Worm (Caenorhabditis elegans) whole organism, mixed stage, embryonic: Measurements from ENCODE around the gene ZC196.9.

Experiments used
- M03D4.4 ChIP-seq: sonication (generic microtip); optimal IDR thresholded peaks from 2 replicates; lab custom pipeline; 2017; ENCODE audit warnings: mild to moderate bottlenecking, missing genetic modification characterization, missing compliant biosample characterization
- bed-3 ChIP-seq: fragments of 200-800 bp; sonication (Bioruptor generic); optimal IDR thresholded peaks from 3 replicates; lab custom pipeline; 2018; ENCODE audit warnings: mild to moderate bottlenecking, missing genetic modification characterization, moderate library complexity, missing compliant biosample characterization
- blmp-1 ChIP-seq: fragments of 150-350 bp; optimal IDR thresholded peaks from 2 replicates; lab custom pipeline; 2014; ENCODE audit warnings: missing biosample characterization, missing genetic modification characterization
- ceh-39 ChIP-seq: fragments of 150-350 bp; optimal IDR thresholded peaks from 2 replicates; lab custom pipeline; 2014; ENCODE audit warnings: missing biosample characterization, missing genetic modification characterization
- ceh-83 ChIP-seq: fragments of 200-800 bp; sonication (Bioruptor generic); optimal IDR thresholded peaks from 2 replicates; lab custom pipeline; 2018; ENCODE audit warnings: mild to moderate bottlenecking, missing genetic modification characterization, missing compliant biosample characterization
- ces-1 ChIP-seq: fragments of 150-350 bp; optimal IDR thresholded peaks from 2 replicates; lab custom pipeline; 2014; ENCODE audit warnings: missing biosample characterization, missing genetic modification reagents, missing genetic modification characterization
- cnd-1 ChIP-seq: fragments of 200-800 bp; sonication (Bioruptor generic); optimal IDR thresholded peaks from 2 replicates; lab custom pipeline; 2018; ENCODE audit warnings: mild to moderate bottlenecking, missing genetic modification characterization, missing compliant biosample characterization
- drap-1 ChIP-seq: fragments of 200-800 bp; sonication (Bioruptor generic); optimal IDR thresholded peaks from 3 replicates; lab custom pipeline; 2018; ENCODE audit warnings: mild to moderate bottlenecking, missing genetic modification characterization, missing compliant biosample characterization
- elt-1 ChIP-seq: sonication (generic microtip); optimal IDR thresholded peaks from 2 replicates; lab custom pipeline; 2017; ENCODE audit warnings: missing genetic modification characterization, mild to moderate bottlenecking, missing compliant biosample characterization, antibody characterized with exemption, moderate library complexity, borderline replicate concordance; ENCODE audit not compliant: insufficient read depth
- flh-1 ChIP-seq: fragments of 200-800 bp; sonication (Bioruptor generic); optimal IDR thresholded peaks from 2 replicates; lab custom pipeline; 2018; ENCODE audit warnings: mild to moderate bottlenecking, missing genetic modification characterization, moderate library complexity, missing compliant biosample characterization
- ham-2 ChIP-seq: fragments of 200-800 bp; sonication (Bioruptor generic); optimal IDR thresholded peaks from 2 replicates; lab custom pipeline; 2018; ENCODE audit warnings: mild to moderate bottlenecking, missing genetic modification characterization, missing compliant biosample characterization
- hlh-1 ChIP-seq: fragments of 150-350 bp; optimal IDR thresholded peaks from 2 replicates; lab custom pipeline; 2014; ENCODE audit warnings: missing biosample characterization, missing genetic modification reagents, missing genetic modification characterization
- lin-13 ChIP-seq: fragments of 150-350 bp; optimal IDR thresholded peaks from 2 replicates; lab custom pipeline; 2014; ENCODE audit warnings: missing biosample characterization, missing genetic modification characterization
- lin-32 ChIP-seq: fragments of 200-800 bp; sonication (Bioruptor generic); optimal IDR thresholded peaks from 2 replicates; lab custom pipeline; 2018; ENCODE audit warnings: mild to moderate bottlenecking, missing genetic modification characterization, missing compliant biosample characterization
- lsy-2 ChIP-seq: fragments of 150-350 bp; optimal IDR thresholded peaks from 2 replicates; lab custom pipeline; 2014; ENCODE audit warnings: missing biosample characterization, missing genetic modification characterization
- mab-5 ChIP-seq: fragments of 150-350 bp; optimal IDR thresholded peaks from 2 replicates; lab custom pipeline; 2014; ENCODE audit warnings: missing biosample characterization, missing genetic modification characterization
- mep-1 ChIP-seq: fragments of 150-350 bp; optimal IDR thresholded peaks from 2 replicates; lab custom pipeline; 2017; ENCODE audit warnings: missing biosample characterization, missing genetic modification reagents, missing genetic modification characterization, inconsistent platforms
- mls-2 ChIP-seq: sonication (generic microtip); optimal IDR thresholded peaks from 2 replicates; lab custom pipeline; 2016; ENCODE audit warnings: mild to moderate bottlenecking, missing genetic modification characterization, moderate library complexity, missing compliant biosample characterization
- nhr-12 ChIP-seq: fragments of 150-350 bp; optimal IDR thresholded peaks from 2 replicates; lab custom pipeline; 2014; ENCODE audit warnings: missing biosample characterization, missing genetic modification characterization
- nhr-2 ChIP-seq: fragments of 150-350 bp; optimal IDR thresholded peaks from 2 replicates; lab custom pipeline; 2014; ENCODE audit warnings: missing biosample characterization, missing genetic modification characterization
- nhr-237 ChIP-seq: fragments of 150-350 bp; optimal IDR thresholded peaks from 2 replicates; lab custom pipeline; 2014; ENCODE audit warnings: missing biosample characterization, missing genetic modification characterization
- nhr-76 ChIP-seq: sonication (generic microtip); optimal IDR thresholded peaks from 2 replicates; lab custom pipeline; 2017; ENCODE audit warnings: missing biosample characterization, missing genetic modification characterization
- pha-4 ChIP-seq: fragments of 150-350 bp; optimal IDR thresholded peaks from 2 replicates; lab custom pipeline; 2018; ENCODE audit warnings: missing biosample characterization, missing genetic modification reagents, missing genetic modification characterization
- sem-2 ChIP-seq: fragments of 200-800 bp; sonication (Bioruptor generic); optimal IDR thresholded peaks from 2 replicates; lab custom pipeline; 2018; ENCODE audit warnings: mild to moderate bottlenecking, missing genetic modification characterization, missing compliant biosample characterization
- snpc-4 ChIP-seq: fragments of 150-350 bp; optimal IDR thresholded peaks from 2 replicates; lab custom pipeline; 2014; ENCODE audit warnings: missing biosample characterization, missing genetic modification characterization
- sptf-1 ChIP-seq: sonication (generic microtip); optimal IDR thresholded peaks from 2 replicates; lab custom pipeline; 2017; ENCODE audit warnings: mild to moderate bottlenecking, missing genetic modification characterization, moderate library complexity, missing compliant biosample characterization
- tbx-8 ChIP-seq: fragments of 200-800 bp; sonication (Bioruptor generic); optimal IDR thresholded peaks from 2 replicates; lab custom pipeline; 2018; ENCODE audit warnings: mild to moderate bottlenecking, missing genetic modification characterization, moderate library complexity, missing compliant biosample characterization
- unc-120 ChIP-seq: sonication (generic microtip); optimal IDR thresholded peaks from 2 replicates; lab custom pipeline; 2017; ENCODE audit warnings: missing genetic modification characterization, missing compliant biosample characterization; ENCODE audit not compliant: poor library complexity, severe bottlenecking
- unc-62 ChIP-seq: fragments of 150-350 bp; optimal IDR thresholded peaks from 2 replicates; lab custom pipeline; 2014; ENCODE audit warnings: missing biosample characterization, missing genetic modification reagents, missing genetic modification characterization
- zip-8 ChIP-seq: fragments of 150-350 bp; optimal IDR thresholded peaks from 2 replicates; lab custom pipeline; 2014; ENCODE audit warnings: missing biosample characterization, missing genetic modification characterization
- ztf-11 ChIP-seq: fragments of 150-350 bp; optimal IDR thresholded peaks from 2 replicates; lab custom pipeline; 2014; ENCODE audit warnings: missing biosample characterization, missing genetic modification characterization

The ZC196.9 gene

DNA sequence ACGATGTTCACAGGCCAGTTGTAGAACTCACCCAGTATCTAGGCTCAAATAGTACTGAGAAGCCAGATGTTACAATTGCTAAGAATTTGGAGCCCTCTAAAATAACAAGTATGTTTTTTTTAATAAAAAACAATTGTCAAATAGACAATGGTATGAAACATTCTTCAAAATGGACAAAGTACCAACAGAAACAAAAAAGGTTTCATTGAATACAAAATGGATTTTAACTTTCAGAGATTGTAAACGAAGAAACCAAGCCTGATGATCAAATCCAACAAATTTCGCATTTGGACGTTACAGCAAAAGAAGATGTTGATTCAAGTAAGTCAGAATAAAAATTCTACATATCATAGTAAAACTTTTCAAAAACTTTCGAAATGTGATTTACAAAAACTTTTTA, at the start of gene ZC196.9:
Gene ZC196.9, minus strand, starts transcription at position 101 of the 400 bp plus-strand sequence.
- TF ChIP-seq pha-4 (no peak), tbx-8 (GFP tag; lab: Kevin White, UChicago) (no peak), mep-1 (tag; lab: Kevin White, UChicago) (no peak), nhr-12 (no peak), unc-120 (tag; lab: Kevin White, UChicago) (no peak), flh-1 (no peak), lin-32 (GFP tag; lab: Kevin White, UChicago) (no peak), bed-3 (no peak), M03D4.4 (tag; lab: Kevin White, UChicago) (no peak), drap-1 (no peak), ceh-83 (GFP tag; lab: Kevin White, UChicago) (no peak), sptf-1 (no peak), blmp-1 (tag; lab: Kevin White, UChicago) (no peak), nhr-76 (tag; lab: Kevin White, UChicago) (no peak), unc-62 (GFP tag; lab: Kevin White, UChicago) (no peak), snpc-4 (tag; lab: Kevin White, UChicago) (no peak), elt-1 (tag; lab: Kevin White, UChicago) (no peak), sem-2 (no peak), nhr-2 (tag; lab: Kevin White, UChicago) (no peak)

DNA sequence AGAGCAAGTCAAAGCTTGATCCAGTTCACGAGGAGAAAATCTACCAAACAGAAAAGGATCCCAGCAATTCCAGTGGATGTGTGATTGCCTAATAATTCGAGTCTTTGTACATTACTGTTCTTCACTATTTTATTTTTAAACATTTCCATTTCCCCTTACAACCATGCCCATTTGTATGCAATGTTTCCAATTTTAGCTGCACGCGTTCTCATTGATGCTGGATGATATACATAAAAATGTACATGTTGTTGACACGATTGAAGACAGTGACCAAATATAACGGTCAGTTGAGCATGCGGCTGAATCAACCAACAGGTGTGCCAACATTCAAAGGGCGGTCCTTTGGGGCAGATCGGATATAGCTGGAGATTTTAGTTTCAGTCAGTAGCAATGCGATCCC, 49.3 kb upstream of the ZC196.9 start, which contains the start of gene B0507.1:
Gene B0507.1, plus strand, starts transcription at position 301 of the 400 bp plus-strand sequence.
- TF ChIP-seq mls-2 (tag; lab: Kevin White, UChicago) (no peak), nhr-76 (tag; lab: Kevin White, UChicago) (no peak), sem-2 (no peak), sptf-1 (no peak), mep-1 (tag; lab: Kevin White, UChicago) (no peak), blmp-1 (tag; lab: Kevin White, UChicago) (no peak), snpc-4 (tag; lab: Kevin White, UChicago) (no peak), lsy-2 (tag; lab: Kevin White, UChicago) (no peak), nhr-237 (tag; lab: Kevin White, UChicago) (no peak), tbx-8 (GFP tag; lab: Kevin White, UChicago) (no peak), ham-2 (no peak), ztf-11 (tag; lab: Kevin White, UChicago) (no peak), unc-62 (GFP tag; lab: Kevin White, UChicago) (no peak), unc-120 (tag; lab: Kevin White, UChicago) (no peak), cnd-1 (tag; lab: Kevin White, UChicago) (no peak), M03D4.4 (tag; lab: Kevin White, UChicago) (no peak), lin-32 (GFP tag; lab: Kevin White, UChicago) (no peak), ceh-39 (tag; lab: Kevin White, UChicago) (no peak), nhr-12 (no peak)

ce11 chrV:8773826-8774382, 46.9 kb upstream of the ZC196.9 start, which contains the start of gene B0507.2:
Gene B0507.2, plus strand, starts transcription at chrV:8774332.
- TF ChIP-seq unc-120 (tag; lab: Kevin White, UChicago) (no peak), ces-1 (peak; percentile 51)
- TF ChIP-seq, all 35 proteins: peak for 1

ce11 chrV:8771599-8771998, 44.6 kb upstream of the ZC196.9 start, which contains the start of gene srx-115:
Gene srx-115, plus strand, starts transcription at chrV:8771899.
- TF ChIP-seq ham-2 (no peak), ces-1 (no peak), zip-8 (tag; lab: Kevin White, UChicago) (no peak), blmp-1 (tag; lab: Kevin White, UChicago) (no peak), cnd-1 (tag; lab: Kevin White, UChicago) (no peak), lin-13 (tag; lab: Kevin White, UChicago) (no peak), M03D4.4 (tag; lab: Kevin White, UChicago) (no peak), nhr-2 (tag; lab: Kevin White, UChicago) (no peak), mls-2 (tag; lab: Kevin White, UChicago) (no peak), tbx-8 (GFP tag; lab: Kevin White, UChicago) (no peak), flh-1 (no peak), sem-2 (no peak), mab-5 (tag; lab: Kevin White, UChicago) (no peak), hlh-1 (tag; lab: Kevin White, UChicago) (no peak), drap-1 (no peak)
- TF ChIP-seq, all 35 proteins: peak for 0
